Fruit fly (Drosophila melanogaster): Measurements from ENCODE around the gene beat-VII.

dm6 chr3R:26618818-26619217 is 62.9 kb downstream of the beat-VII start, which contains the start of gene TwdlM:
- no peak for TF ChIP-seq CG11617 (GFP tag; optimal IDR thresholded peaks at IDR 0.05)
- TF ChIP-seq CG5204 (GFP tag; optimal IDR thresholded peaks at IDR 0.05) = no peak
- TF ChIP-seq cic (GFP tag; optimal IDR thresholded peaks at IDR 0.05) = no peak
- no peak for TF ChIP-seq CG33017 (tag; optimal IDR thresholded peaks at IDR 0.05)
- TF ChIP-seq bab1 (GFP tag; optimal IDR thresholded peaks at IDR 0.05) = no peak

All from whole organism, adult.